Worm (Caenorhabditis elegans): ENCODE results near the gene clec-139.

clec-139 gene

DNA sequence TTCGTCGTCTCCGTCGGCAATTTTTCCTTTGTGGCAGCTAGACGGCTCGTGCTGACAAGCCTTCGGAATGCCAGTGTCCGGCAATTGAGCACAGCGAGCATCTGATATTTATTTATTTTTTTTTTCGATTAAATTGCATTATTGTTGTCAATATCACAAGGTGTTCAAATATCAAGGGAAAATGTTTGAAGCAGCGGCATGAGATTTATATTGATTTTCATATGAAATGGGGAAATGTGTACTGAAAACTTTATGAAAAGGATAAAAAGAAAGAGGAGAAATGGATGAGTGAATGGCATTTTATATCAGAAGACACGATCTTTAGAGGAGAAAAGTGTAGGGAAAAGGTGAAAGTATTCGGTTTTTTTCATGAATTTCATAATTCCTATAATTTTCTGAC, 19.0 kb downstream of the clec-139 start, which contains the start of gene coa-3:
Gene coa-3 (minus strand): TSS at position 101 of the 400 bp plus-strand sequence.
- TF ChIP-seq nfya-1 (tag; optimal IDR thresholded peaks at IDR 0.05; ENCODE audit: insufficient read depth), result no peak
- TF ChIP-seq nhr-28 (tag; optimal IDR thresholded peaks at IDR 0.05), result no peak
- TF ChIP-seq snpc-4 (tag; optimal IDR thresholded peaks at IDR 0.05), result no peak
- no peak for TF ChIP-seq nhr-12 (tag; optimal IDR thresholded peaks at IDR 0.05)
- no peak for TF ChIP-seq nhr-43 (tag; optimal IDR thresholded peaks at IDR 0.05; ENCODE audit: poor library complexity, severe bottlenecking)
- TF ChIP-seq nhr-25 (tag; optimal IDR thresholded peaks at IDR 0.05), result no peak
- TF ChIP-seq sea-2 (GFP tag; optimal IDR thresholded peaks at IDR 0.05), result no peak
- TF ChIP-seq ceh-9 (tag; optimal IDR thresholded peaks at IDR 0.05), result no peak
- no peak for TF ChIP-seq ZK546.5 (tag; optimal IDR thresholded peaks at IDR 0.05)
- TF ChIP-seq aly-2 (tag; optimal IDR thresholded peaks at IDR 0.05), result no peak
- TF ChIP-seq skn-1 (tag; optimal IDR thresholded peaks at IDR 0.05), result no peak
- no peak for TF ChIP-seq ztf-11 (tag; optimal IDR thresholded peaks at IDR 0.05)
- no peak for TF ChIP-seq pha-4 (tag; optimal IDR thresholded peaks at IDR 0.05)
- no peak for TF ChIP-seq R02D3.7 (tag; optimal IDR thresholded peaks at IDR 0.05)

DNA sequence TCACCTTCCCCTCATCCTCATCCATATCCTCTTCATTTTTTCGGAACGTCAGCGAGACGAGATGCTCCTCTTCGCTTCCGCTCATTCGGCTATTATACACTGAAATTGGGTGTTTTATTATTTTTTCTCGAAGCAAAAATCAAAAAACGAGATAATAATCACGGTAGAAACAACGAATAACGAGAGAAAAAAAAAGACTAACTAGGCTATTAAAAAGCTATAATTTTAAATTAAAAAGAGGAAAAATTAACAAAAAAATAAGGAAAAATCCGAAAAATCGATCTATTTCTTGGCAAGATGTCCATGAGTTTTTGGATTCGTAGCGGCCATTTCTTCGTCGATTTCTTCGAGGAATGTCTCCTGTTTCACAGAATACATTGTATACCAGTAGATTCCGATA, 20.3 kb downstream of the clec-139 start, which contains the start of gene ipla-1:
Gene ipla-1 (minus strand): TSS at position 101 of the 400 bp plus-strand sequence.
- TF ChIP-seq nhr-23 (tag; optimal IDR thresholded peaks at IDR 0.05) (no peak), nhr-11 (tag; optimal IDR thresholded peaks at IDR 0.05) (no peak), sea-2 (GFP tag; optimal IDR thresholded peaks at IDR 0.05) (no peak), ama-1 (optimal IDR thresholded peaks at IDR 0.05) (no peak), ZK546.5 (tag; optimal IDR thresholded peaks at IDR 0.05) (no peak), zag-1 (tag; optimal IDR thresholded peaks at IDR 0.05) (no peak), nhr-237 (tag; optimal IDR thresholded peaks at IDR 0.05) (no peak), elt-3 (tag; optimal IDR thresholded peaks at IDR 0.05) (no peak), elt-2 (tag; optimal IDR thresholded peaks at IDR 0.05) (no peak), skn-1 (tag; optimal IDR thresholded peaks at IDR 0.05) (no peak)

DNA sequence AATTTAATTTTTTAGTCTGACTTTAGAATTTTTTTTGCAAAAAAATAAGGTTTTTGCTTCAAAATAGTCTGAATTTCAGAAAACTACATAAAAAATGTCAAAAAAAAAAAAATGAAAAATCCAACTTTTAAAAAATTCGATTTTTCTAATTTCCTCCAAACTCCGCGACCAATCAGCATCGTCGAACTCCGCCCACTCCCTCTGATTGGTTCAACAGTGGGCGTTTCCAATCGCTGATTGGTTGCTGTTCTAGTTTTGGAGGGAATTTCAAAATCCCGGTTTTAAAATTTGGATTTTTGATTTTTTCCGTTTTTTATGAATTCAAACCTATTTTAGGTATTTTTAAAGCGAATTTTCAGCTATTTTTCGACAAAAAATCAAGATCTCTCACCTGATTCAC, 20.7 kb downstream of the clec-139 start:
- TF ChIP-seq daf-12 (tag; optimal IDR thresholded peaks at IDR 0.05), result no peak
- TF ChIP-seq lin-39 (tag; optimal IDR thresholded peaks at IDR 0.05), result no peak
- TF ChIP-seq nfya-1 (tag; optimal IDR thresholded peaks at IDR 0.05; ENCODE audit: insufficient read depth), result peak; percentile 88
- no peak for TF ChIP-seq ceh-9 (tag; optimal IDR thresholded peaks at IDR 0.05)
- no peak for TF ChIP-seq unc-39 (tag; optimal IDR thresholded peaks at IDR 0.05)

DNA sequence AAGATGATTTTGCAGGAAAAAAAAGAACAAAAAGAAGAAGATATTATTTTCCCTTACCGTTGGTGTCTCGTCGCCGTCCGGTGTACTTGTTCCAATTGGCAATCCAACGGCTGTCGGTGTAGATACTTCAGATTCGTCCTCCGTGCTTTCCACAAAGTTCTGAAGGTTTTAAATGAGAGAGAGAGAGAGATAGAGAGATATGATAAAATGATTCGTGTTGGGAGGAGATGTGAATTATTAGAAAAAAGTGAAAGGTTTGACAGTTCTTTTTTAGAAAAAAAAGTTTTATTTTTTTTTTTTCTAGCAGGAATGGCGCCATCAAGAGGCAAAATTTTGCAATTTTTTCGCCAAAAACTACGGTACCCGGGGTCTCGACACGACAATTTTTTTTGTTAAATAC, 21.3 kb downstream of the clec-139 start:
- TF ChIP-seq nhr-28 (tag; optimal IDR thresholded peaks at IDR 0.05) (no peak), sea-2 (GFP tag; optimal IDR thresholded peaks at IDR 0.05) (no peak), egl-5 (tag; optimal IDR thresholded peaks at IDR 0.05) (no peak), ztf-4 (tag; optimal IDR thresholded peaks at IDR 0.05) (no peak), nhr-25 (tag; optimal IDR thresholded peaks at IDR 0.05) (no peak), fkh-10 (GFP tag; optimal IDR thresholded peaks at IDR 0.05) (no peak), mdl-1 (tag; optimal IDR thresholded peaks at IDR 0.05) (no peak), ceh-9 (tag; optimal IDR thresholded peaks at IDR 0.05) (no peak), pqm-1 (tag; optimal IDR thresholded peaks at IDR 0.05) (no peak), snpc-4 (tag; optimal IDR thresholded peaks at IDR 0.05) (no peak), nhr-11 (tag; optimal IDR thresholded peaks at IDR 0.05) (no peak), egl-27 (tag; optimal IDR thresholded peaks at IDR 0.05) (no peak), skn-1 (tag; optimal IDR thresholded peaks at IDR 0.05) (no peak), mml-1 (tag; optimal IDR thresholded peaks at IDR 0.05) (no peak)

DNA sequence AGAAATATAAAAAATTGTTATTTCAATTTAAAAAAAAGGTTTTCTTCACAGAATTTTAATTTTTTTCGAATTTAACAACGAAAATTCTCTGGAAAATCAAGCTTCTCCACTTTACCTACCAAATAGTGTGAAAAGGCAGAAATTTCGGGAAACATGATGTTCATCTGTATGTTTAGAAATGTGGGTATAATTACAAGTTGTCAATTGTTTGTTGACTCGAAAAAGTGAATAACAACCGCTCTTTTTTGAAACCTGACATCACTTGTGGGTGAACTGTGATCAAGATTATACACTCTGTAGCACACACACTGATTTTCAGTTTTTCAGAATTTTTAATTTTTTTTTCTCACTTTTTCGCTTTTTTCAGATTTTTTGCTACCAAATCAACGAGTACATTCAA, 21.7 kb downstream of the clec-139 start:
- peak; percentile 28 for TF ChIP-seq pqm-1 (tag; optimal IDR thresholded peaks at IDR 0.05)
- no peak for TF ChIP-seq ztf-11 (tag; optimal IDR thresholded peaks at IDR 0.05)
- TF ChIP-seq zag-1 (tag; optimal IDR thresholded peaks at IDR 0.05), result no peak
- TF ChIP-seq nhr-43 (tag; optimal IDR thresholded peaks at IDR 0.05; ENCODE audit: poor library complexity, severe bottlenecking), result no peak

DNA sequence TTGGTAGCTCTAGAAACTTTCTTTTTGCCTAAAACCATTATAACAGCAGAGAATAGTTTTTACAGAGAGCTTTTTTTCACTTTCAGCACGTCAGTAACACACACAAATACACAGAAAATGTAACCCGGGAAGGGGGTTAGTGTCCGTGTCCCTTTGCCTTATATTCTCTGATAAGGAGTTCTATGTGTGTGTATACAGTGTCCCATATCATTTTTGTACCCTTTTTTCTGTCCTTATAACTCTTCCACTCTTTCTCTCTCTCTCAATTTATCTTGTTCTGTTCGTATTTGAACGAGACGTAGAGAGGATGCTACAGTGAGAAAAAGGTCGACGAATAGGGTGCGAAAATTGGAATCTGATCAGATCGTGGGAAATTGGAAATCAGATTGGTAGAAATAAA, 22.7 kb downstream of the clec-139 start:
- TF ChIP-seq nhr-76 (tag; optimal IDR thresholded peaks at IDR 0.05) (no peak), hmg-11 (tag; optimal IDR thresholded peaks at IDR 0.05) (no peak), zag-1 (tag; optimal IDR thresholded peaks at IDR 0.05) (no peak), mml-1 (tag; optimal IDR thresholded peaks at IDR 0.05) (no peak), nfya-1 (tag; optimal IDR thresholded peaks at IDR 0.05; ENCODE audit: insufficient read depth) (no peak), nhr-43 (tag; optimal IDR thresholded peaks at IDR 0.05; ENCODE audit: poor library complexity, severe bottlenecking) (no peak), ztf-11 (tag; optimal IDR thresholded peaks at IDR 0.05) (no peak), pqm-1 (tag; optimal IDR thresholded peaks at IDR 0.05) (peak; percentile 71), ceh-82 (tag; optimal IDR thresholded peaks at IDR 0.05) (no peak), ceh-9 (tag; optimal IDR thresholded peaks at IDR 0.05) (no peak), R02D3.7 (tag; optimal IDR thresholded peaks at IDR 0.05) (no peak), lin-15B (tag; optimal IDR thresholded peaks at IDR 0.05) (no peak), daf-12 (tag; optimal IDR thresholded peaks at IDR 0.05) (no peak), ztf-4 (tag; optimal IDR thresholded peaks at IDR 0.05) (no peak), elt-2 (tag; optimal IDR thresholded peaks at IDR 0.05) (peak; percentile 85), lsy-12 (tag; optimal IDR thresholded peaks at IDR 0.05) (no peak), nhr-77 (tag; optimal IDR thresholded peaks at IDR 0.05) (no peak), pha-4 (tag; optimal IDR thresholded peaks at IDR 0.05) (peak; percentile 36), ceh-28 (tag; optimal IDR thresholded peaks at IDR 0.05) (no peak), snpc-4 (tag; optimal IDR thresholded peaks at IDR 0.05) (no peak)
